Fruit fly (Drosophila melanogaster): ENCODE results near the gene Rubicon.

Gene Rubicon

DNA sequence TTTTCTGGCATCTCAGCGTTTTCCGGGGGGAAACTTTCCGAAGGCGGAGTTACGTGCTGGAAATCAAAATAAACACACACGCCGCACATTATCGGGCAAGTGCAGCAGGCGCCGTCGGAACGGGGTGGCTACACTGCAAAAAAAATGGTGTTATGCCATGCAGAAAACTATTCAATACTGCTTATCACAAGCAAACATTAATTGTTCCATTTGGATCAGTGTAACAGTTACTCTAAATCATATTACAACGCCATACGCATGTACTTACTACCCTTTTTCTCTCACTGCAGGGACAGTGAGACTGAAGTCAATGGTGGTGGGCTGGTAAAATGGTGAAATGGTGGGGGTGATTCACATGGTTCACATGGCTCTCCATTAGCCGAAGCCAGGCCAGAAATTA, 49.7 kb upstream of the Rubicon start (continued):
- TF ChIP-seq CG8924 (tag; optimal IDR thresholded peaks at IDR 0.05) (peak; percentile 76), CG16779 (GFP tag; IDR thresholded peaks at IDR 0.05) (no peak), CG12219 (GFP tag; optimal IDR thresholded peaks at IDR 0.05) (peak; percentile 78), pan (optimal IDR thresholded peaks at IDR 0.05) (no peak), pan (GFP tag; optimal IDR thresholded peaks at IDR 0.05 in 1 of 2, IDR thresholded peaks at IDR 0.05 in 1 of 2) (peak in 1 of 2 experiments; percentile 62), tap (tag; optimal IDR thresholded peaks at IDR 0.05) (peak; percentile 65), CG3838 (GFP tag; optimal IDR thresholded peaks at IDR 0.05) (no peak), dan (GFP tag; IDR thresholded peaks at IDR 0.05) (no peak), CG17802 (tag; optimal IDR thresholded peaks at IDR 0.05) (peak; percentile 29), Opbp (GFP tag; IDR thresholded peaks at IDR 0.05; ENCODE audit: partially characterized antibody) (no peak), CG8478 (optimal IDR thresholded peaks at IDR 0.05) (no peak), Max (GFP tag; optimal IDR thresholded peaks at IDR 0.05) (peak; percentile 1), CG3407 (GFP tag; optimal IDR thresholded peaks at IDR 0.05) (peak; percentile 63), CG11696 (GFP tag; IDR thresholded peaks at IDR 0.05) (0 out of 2 replicates have a peak, but pooled peaks have one; percentile 20), bab2 (GFP tag; optimal IDR thresholded peaks at IDR 0.05) (peak; percentile 87), cwo (GFP tag; optimal IDR thresholded peaks at IDR 0.05) (no peak), ro (GFP tag; IDR thresholded peaks at IDR 0.05) (no peak; the same call in 1 of the 2 replicates), Camta (GFP tag; optimal IDR thresholded peaks at IDR 0.05) (peak; percentile 79), CG13624 (GFP tag; optimal IDR thresholded peaks at IDR 0.05) (peak; percentile 13), CG4854 (GFP tag; optimal IDR thresholded peaks at IDR 0.05) (no peak), row (GFP tag; IDR thresholded peaks at IDR 0.05) (peak; percentile 77), Bdp1 (GFP tag; optimal IDR thresholded peaks at IDR 0.05) (no peak), Ravus (GFP tag; IDR thresholded peaks at IDR 0.05) (no peak), ewg (GFP tag; optimal IDR thresholded peaks at IDR 0.05) (peak; percentile 52), Optix (GFP tag; IDR thresholded peaks at IDR 0.05) (0 out of 3 replicates have a peak, but pooled peaks have one; percentile 66), Mrtf (GFP tag; IDR thresholded peaks at IDR 0.05) (0 out of 3 replicates have a peak, but pooled peaks have one; percentile 38), CG6254 (GFP tag; optimal IDR thresholded peaks at IDR 0.05) (peak; percentile 77), E2f1 (GFP tag; IDR thresholded peaks at IDR 0.05) (peak; percentile 70), Awh (GFP tag; IDR thresholded peaks at IDR 0.05) (peak; percentile 62; the same call in 1 of the 2 replicates), bowl (GFP tag; IDR thresholded peaks at IDR 0.05) (no peak), CG5245 (GFP tag; optimal IDR thresholded peaks at IDR 0.05) (peak; percentile 24), ap (GFP tag; IDR thresholded peaks at IDR 0.05) (peak; percentile 42; the same call in 1 of the 2 replicates), E2f2 (GFP tag; IDR thresholded peaks at IDR 0.05) (no peak; the same call in 1 of the 2 replicates), fu2 (GFP tag; optimal IDR thresholded peaks at IDR 0.05) (no peak), eyg (GFP tag; optimal IDR thresholded peaks at IDR 0.05) (peak; percentile 15), CG18262 (tag; optimal IDR thresholded peaks at IDR 0.05) (peak; percentile 84), HLH54F (GFP tag; optimal IDR thresholded peaks at IDR 0.05) (no peak), Dek (tag; optimal IDR thresholded peaks at IDR 0.05) (no peak), YL-1 (GFP tag; optimal IDR thresholded peaks at IDR 0.05) (no peak), NC2α (GFP tag; optimal IDR thresholded peaks at IDR 0.05) (peak; percentile 45), CG7357 (GFP tag; IDR thresholded peaks at IDR 0.05) (peak; percentile 47; the same call in 1 of the 3 replicates), ara (GFP tag; IDR thresholded peaks at IDR 0.05) (peak; percentile 88), fd96Cb (tag; optimal IDR thresholded peaks at IDR 0.05) (peak; percentile 80), Vsx1 (GFP tag; optimal IDR thresholded peaks at IDR 0.05) (peak; percentile 46), CG7556 (GFP tag; optimal IDR thresholded peaks at IDR 0.05) (peak; percentile 60), cato (GFP tag; optimal IDR thresholded peaks at IDR 0.05; ENCODE audit: borderline replicate concordance) (peak; percentile 16), chm (GFP tag; IDR thresholded peaks at IDR 0.05) (peak; percentile 75; the same call in 1 of the 2 replicates), Adf1 (GFP tag; IDR thresholded peaks at IDR 0.05) (no peak), Hmx (GFP tag; optimal IDR thresholded peaks at IDR 0.05) (no peak), CG5953 (GFP tag; IDR thresholded peaks at IDR 0.05) (peak; percentile 22; the same call in 1 of the 2 replicates), Six4 (GFP tag; optimal IDR thresholded peaks at IDR 0.05) (peak; percentile 18), PHDP (tag; optimal IDR thresholded peaks at IDR 0.05) (peak; percentile 37)
